Worm (Caenorhabditis elegans): ENCODE measurements around the gene C17H12.11.

- TF ChIP-seq B0261.1 (tag; optimal IDR thresholded peaks at IDR 0.05) = no peak
- TF ChIP-seq aptf-2 (GFP tag; conservative IDR thresholded peaks at IDR 0.05) = no peak
These were observed 34.9 kb upstream of the C17H12.11 start for ce11 chrIV:6767240-6767639.
